Worm (Caenorhabditis elegans): ENCODE data around the gene sir-2.3.
A peak's percentile ranks its signal among the peaks of the same experiment; 100 is the strongest.

sir-2.3 gene

ce11 chrX:13310763-13311162 is 20.7 kb upstream of the sir-2.3 start (continued):
- no peak for TF ChIP-seq hif-1 (tag; optimal IDR thresholded peaks at IDR 0.05)
- no peak for TF ChIP-seq mdt-29 (GFP tag; IDR thresholded peaks at IDR 0.05)
- TF ChIP-seq lsy-2 (tag; optimal IDR thresholded peaks at IDR 0.05): no peak
- TF ChIP-seq ztf-11 (tag; optimal IDR thresholded peaks at IDR 0.05): no peak
- TF ChIP-seq lin-13 (GFP tag; optimal IDR thresholded peaks at IDR 0.05): no peak
- TF ChIP-seq nhr-41 (GFP tag; IDR thresholded peaks at IDR 0.05): no peak
- peak in 1 of 2 experiments; percentile 62 for TF ChIP-seq mdl-1 (tag; optimal IDR thresholded peaks at IDR 0.05)
- peak in 1 of 2 experiments; percentile 86 for TF ChIP-seq daf-16 (GFP tag; optimal IDR thresholded peaks at IDR 0.05)
- TF ChIP-seq daf-16 (tag; optimal IDR thresholded peaks at IDR 0.05): peak; percentile 100
- TF ChIP-seq snpc-4 (tag; optimal IDR thresholded peaks at IDR 0.05): no peak
- no peak for TF ChIP-seq nhr-111 (GFP tag; optimal IDR thresholded peaks at IDR 0.05)
- TF ChIP-seq set-16 (GFP tag; IDR thresholded peaks at IDR 0.05): no peak
- TF ChIP-seq nhr-6 (tag; optimal IDR thresholded peaks at IDR 0.05): no peak
- TF ChIP-seq nhr-10 (tag; optimal IDR thresholded peaks at IDR 0.05): peak; percentile 58
- peak; percentile 27 for TF ChIP-seq zip-2 (tag; optimal IDR thresholded peaks at IDR 0.05)
- no peak for TF ChIP-seq madf-5 (GFP tag; IDR thresholded peaks at IDR 0.05)
- TF ChIP-seq lim-7 (GFP tag; IDR thresholded peaks at IDR 0.05): no peak
- TF ChIP-seq F10B5.3 (tag; optimal IDR thresholded peaks at IDR 0.05): no peak
- TF ChIP-seq tra-1 (GFP tag; IDR thresholded peaks at IDR 0.05): peak; percentile 72; the same call in 1 of the 2 replicates
- no peak for TF ChIP-seq mxl-2 (GFP tag; conservative IDR thresholded peaks at IDR 0.05)
- no peak for TF ChIP-seq zag-1 (tag; optimal IDR thresholded peaks at IDR 0.05)
- TF ChIP-seq dmd-6 (GFP tag; IDR thresholded peaks at IDR 0.05): peak; percentile 93
- TF ChIP-seq nhr-102 (tag; optimal IDR thresholded peaks at IDR 0.05): peak; percentile 74
- no peak for TF ChIP-seq lin-29 (GFP tag; IDR thresholded peaks at IDR 0.05)
- no peak for TF ChIP-seq ztf-7 (tag; optimal IDR thresholded peaks at IDR 0.05)
- peak; percentile 51 for TF ChIP-seq nhr-48 (tag; optimal IDR thresholded peaks at IDR 0.05)
- no peak for TF ChIP-seq arid-1 (GFP tag; conservative IDR thresholded peaks at IDR 0.05)
- TF ChIP-seq dve-1 (tag; optimal IDR thresholded peaks at IDR 0.05; ENCODE audit: insufficient read depth): peak; percentile 96
- TF ChIP-seq snpc-1.2 (GFP tag; IDR thresholded peaks at IDR 0.05): no peak
- TF ChIP-seq Y48G9A.11 (GFP tag; IDR thresholded peaks at IDR 0.05): no peak
- no peak for TF ChIP-seq F49E8.2 (tag; optimal IDR thresholded peaks at IDR 0.05; ENCODE audit: borderline replicate concordance)
- TF ChIP-seq daf-12 (tag; optimal IDR thresholded peaks at IDR 0.05): no peak
- no peak for TF ChIP-seq ceh-32 (tag; optimal IDR thresholded peaks at IDR 0.05; ENCODE audit: poor library complexity)
- no peak for TF ChIP-seq egl-43 (GFP tag; IDR thresholded peaks at IDR 0.05)
- TF ChIP-seq F44E2.7 (GFP tag; IDR thresholded peaks at IDR 0.05): no peak
- TF ChIP-seq R02D3.7 (tag; optimal IDR thresholded peaks at IDR 0.05): no peak
- no peak for TF ChIP-seq pha-4 (GFP tag; IDR thresholded peaks at IDR 0.05)
- no peak for TF ChIP-seq pha-4 (tag; optimal IDR thresholded peaks at IDR 0.05)
- TF ChIP-seq Y75B8A.6 (GFP tag; IDR thresholded peaks at IDR 0.05): no peak
- TF ChIP-seq Y5F2A.4 (GFP tag; optimal IDR thresholded peaks at IDR 0.05): no peak
- no peak for TF ChIP-seq fos-1 (tag; optimal IDR thresholded peaks at IDR 0.05)
- no peak for TF ChIP-seq unc-130 (GFP tag; optimal IDR thresholded peaks at IDR 0.05)
- TF ChIP-seq zfp-3 (GFP tag; conservative IDR thresholded peaks at IDR 0.05): no peak
- no peak for TF ChIP-seq sdz-12 (GFP tag; optimal IDR thresholded peaks at IDR 0.05)
- TF ChIP-seq ceh-20 (GFP tag; IDR thresholded peaks at IDR 0.05): no peak
- TF ChIP-seq spr-3 (GFP tag; optimal IDR thresholded peaks at IDR 0.05): no peak
- TF ChIP-seq saeg-2 (GFP tag; IDR thresholded peaks at IDR 0.05): no peak
- no peak for TF ChIP-seq vab-7 (GFP tag; IDR thresholded peaks at IDR 0.05)
- peak; percentile 93 for TF ChIP-seq php-3 (GFP tag; IDR thresholded peaks at IDR 0.05)
- TF ChIP-seq attf-4 (tag; optimal IDR thresholded peaks at IDR 0.05): no peak
- TF ChIP-seq F26F4.8 (GFP tag; conservative IDR thresholded peaks at IDR 0.05): no peak
- no peak for TF ChIP-seq unc-39 (tag; optimal IDR thresholded peaks at IDR 0.05)
- TF ChIP-seq egl-27 (tag; optimal IDR thresholded peaks at IDR 0.05): no peak

All from whole organism, L4 larva.